Worm (Caenorhabditis elegans) whole organism, L1 larva: ENCODE data around the gene clc-28.

ENCODE experiments used
- C04F5.9 ChIP-seq: sonication (generic microtip); optimal IDR thresholded peaks from 2 replicates; lab custom pipeline; 2016; ENCODE audit warnings: missing genetic modification characterization, missing compliant biosample characterization
- C34B4.2 ChIP-seq: sonication (generic microtip); optimal IDR thresholded peaks from 2 replicates; lab custom pipeline; 2017; ENCODE audit warnings: mild to moderate bottlenecking, missing genetic modification characterization, missing compliant biosample characterization
- F16B12.6 ChIP-seq: fragments of 150-350 bp; optimal IDR thresholded peaks from 2 replicates; lab custom pipeline; 2014; ENCODE audit warnings: missing biosample characterization, missing genetic modification characterization
- alr-1 ChIP-seq: fragments of 200-800 bp; sonication (Bioruptor generic); optimal IDR thresholded peaks from 2 replicates; lab custom pipeline; 2018; ENCODE audit warnings: borderline replicate concordance, mild to moderate bottlenecking, missing genetic modification characterization, missing compliant biosample characterization
- ama-1 ChIP-seq: fragments of 150-350 bp; optimal IDR thresholded peaks from 2 replicates; lab custom pipeline; 2014
- blmp-1 ChIP-seq: fragments of 150-350 bp; optimal IDR thresholded peaks from 2 replicates; lab custom pipeline; 2014; ENCODE audit warnings: missing biosample characterization, missing genetic modification characterization
- ceh-63 ChIP-seq: fragments of 200-800 bp; sonication (Bioruptor generic); optimal IDR thresholded peaks from 2 replicates; lab custom pipeline; 2018; ENCODE audit warnings: mild to moderate bottlenecking, missing genetic modification characterization, missing compliant biosample characterization
- ceh-8 ChIP-seq: fragments of 200-800 bp; sonication (Bioruptor generic); optimal IDR thresholded peaks from 2 replicates; lab custom pipeline; 2018; ENCODE audit warnings: mild to moderate bottlenecking, missing genetic modification characterization, moderate library complexity, missing compliant biosample characterization
- ceh-88 ChIP-seq: fragments of 200-800 bp; sonication (Bioruptor generic); IDR thresholded peaks from 2 replicates; pipeline ENCODE4 v1.3.6; 2022; ENCODE audit warnings: missing genetic modification characterization, missing compliant biosample characterization
- dsc-1 ChIP-seq: sonication (generic microtip); optimal IDR thresholded peaks from 2 replicates; lab custom pipeline; 2016; ENCODE audit warnings: mild to moderate bottlenecking, missing genetic modification characterization, missing compliant biosample characterization
- efl-1 ChIP-seq, 4 experiments: fragments of 150-350 bp; optimal IDR thresholded peaks in 3 of 4; peaks in 1 of 4; 1 replicate in 1 of 4; 2 replicates in 3 of 4; lab custom pipeline; 2014; ENCODE audit warnings: missing biosample characterization in 2 of 4, missing genetic modification characterization in 2 of 4, missing genetic modification reagents in 2 of 4
- efl-3 ChIP-seq: fragments of 200-800 bp; sonication (Bioruptor generic); optimal IDR thresholded peaks from 2 replicates; lab custom pipeline; 2018; ENCODE audit warnings: mild to moderate bottlenecking, missing genetic modification characterization, missing compliant biosample characterization
- egl-13 ChIP-seq: sonication (generic microtip); optimal IDR thresholded peaks from 2 replicates; lab custom pipeline; 2016; ENCODE audit warnings: missing genotype, missing genetic modification reagents, missing genetic modification characterization, missing compliant biosample characterization
- elt-3 ChIP-seq, 6 experiments: fragments of 150-350 bp in 1 of 6; sonication (generic microtip); optimal IDR thresholded peaks; 2 replicates each; lab custom pipeline; 2017 to 2018; ENCODE audit warnings: missing biosample characterization in 6 of 6, missing genetic modification characterization in 6 of 6, inconsistent platforms in 1 of 6
- fkh-10 ChIP-seq: sonication (generic microtip); optimal IDR thresholded peaks from 2 replicates; lab custom pipeline; 2017; ENCODE audit warnings: missing biosample characterization, missing genetic modification reagents, missing genetic modification characterization
- fkh-4 ChIP-seq: sonication (generic microtip); optimal IDR thresholded peaks from 2 replicates; lab custom pipeline; 2016; ENCODE audit warnings: missing compliant biosample characterization, missing genetic modification characterization, borderline replicate concordance
- fkh-8 ChIP-seq: sonication (generic microtip); optimal IDR thresholded peaks from 2 replicates; lab custom pipeline; 2016; ENCODE audit warnings: mild to moderate bottlenecking, missing genetic modification characterization, missing compliant biosample characterization
- grh-1 ChIP-seq: fragments of 200-800 bp; sonication (Bioruptor generic); IDR thresholded peaks from 2 replicates; pipeline ENCODE4 v1.3.6; 2022; ENCODE audit warnings: missing genetic modification reagents, missing genetic modification characterization, missing compliant biosample characterization
- hlh-17 ChIP-seq: fragments of 200-800 bp; sonication (Bioruptor generic); optimal IDR thresholded peaks from 2 replicates; lab custom pipeline; 2018; ENCODE audit warnings: missing genetic modification characterization, mild to moderate bottlenecking, missing compliant biosample characterization, moderate library complexity, borderline replicate concordance
- irx-1 ChIP-seq: sonication (generic microtip); optimal IDR thresholded peaks from 2 replicates; lab custom pipeline; 2016; ENCODE audit warnings: missing genetic modification characterization, missing compliant biosample characterization
- isw-1 ChIP-seq: fragments of 200-800 bp; sonication (Bioruptor generic); IDR thresholded peaks from 2 replicates; pipeline ENCODE4 v1.3.6; 2022; ENCODE audit warnings: missing genetic modification characterization, missing compliant biosample characterization
- jun-1 ChIP-seq: fragments of 150-350 bp; optimal IDR thresholded peaks from 2 replicates; lab custom pipeline; 2014; ENCODE audit warnings: missing biosample characterization, missing genetic modification reagents, missing genetic modification characterization
- lin-14 ChIP-seq: fragments of 200-800 bp; sonication (Bioruptor generic); optimal IDR thresholded peaks from 2 replicates; lab custom pipeline; 2018; ENCODE audit warnings: mild to moderate bottlenecking, missing genetic modification characterization, moderate library complexity, missing compliant biosample characterization
- lin-15B ChIP-seq: fragments of 150-350 bp; sonication (generic microtip); optimal IDR thresholded peaks from 3 replicates; lab custom pipeline; 2014; ENCODE audit warnings: missing biosample characterization, missing genetic modification characterization
- lin-35 ChIP-seq, 2 experiments: fragments of 150-350 bp; optimal IDR thresholded peaks; 2 replicates each; lab custom pipeline; 2014; ENCODE audit warnings: missing biosample characterization in 2 of 2, missing genetic modification characterization in 2 of 2, missing genetic modification reagents in 2 of 2
- lin-39 ChIP-seq: fragments of 150-350 bp; optimal IDR thresholded peaks from 2 replicates; lab custom pipeline; 2014; ENCODE audit warnings: missing biosample characterization, missing genetic modification reagents, missing genetic modification characterization
- lsy-2 ChIP-seq, 2 experiments: fragments of 150-350 bp; optimal IDR thresholded peaks; 2 replicates each; lab custom pipeline; 2014; ENCODE audit warnings: missing biosample characterization in 2 of 2, missing genetic modification characterization in 2 of 2
- mdl-1 ChIP-seq, 2 experiments: fragments of 150-350 bp; optimal IDR thresholded peaks; 2 replicates each; lab custom pipeline; 2014 to 2017; ENCODE audit warnings: missing biosample characterization in 2 of 2, missing genetic modification characterization in 2 of 2, inconsistent platforms in 1 of 2
- nhr-19 ChIP-seq: fragments of 200-800 bp; sonication (Bioruptor generic); conservative IDR thresholded peaks from 2 replicates; pipeline ENCODE4 v1.3.6; 2022; ENCODE audit warnings: missing genetic modification characterization, missing compliant biosample characterization
- nhr-20 ChIP-seq: sonication (generic microtip); optimal IDR thresholded peaks from 2 replicates; lab custom pipeline; 2016; ENCODE audit warnings: mild to moderate bottlenecking, missing genetic modification characterization, missing compliant biosample characterization
- nhr-237 ChIP-seq: fragments of 150-350 bp; optimal IDR thresholded peaks from 2 replicates; lab custom pipeline; 2014; ENCODE audit warnings: missing biosample characterization, missing genetic modification characterization
- nhr-28 ChIP-seq: fragments of 150-350 bp; optimal IDR thresholded peaks from 2 replicates; lab custom pipeline; 2014; ENCODE audit warnings: missing biosample characterization, missing genetic modification characterization
- nhr-47 ChIP-seq: sonication (generic microtip); optimal IDR thresholded peaks from 2 replicates; lab custom pipeline; 2016; ENCODE audit warnings: mild to moderate bottlenecking, missing genetic modification characterization, moderate library complexity, missing compliant biosample characterization
- nhr-76 ChIP-seq: sonication (generic microtip); optimal IDR thresholded peaks from 2 replicates; lab custom pipeline; 2017; ENCODE audit warnings: missing biosample characterization, missing genetic modification characterization
- nhr-77 ChIP-seq: fragments of 150-350 bp; optimal IDR thresholded peaks from 2 replicates; lab custom pipeline; 2014; ENCODE audit warnings: missing biosample characterization, missing genetic modification characterization
- nhr-84 ChIP-seq: sonication (generic microtip); optimal IDR thresholded peaks from 2 replicates; lab custom pipeline; 2017; ENCODE audit warnings: missing biosample characterization, missing genetic modification characterization
- pqm-1 ChIP-seq: sonication (generic microtip); optimal IDR thresholded peaks from 3 replicates; lab custom pipeline; 2017; ENCODE audit warnings: missing biosample characterization, missing genetic modification characterization
- skn-1 ChIP-seq: fragments of 150-350 bp; optimal IDR thresholded peaks from 2 replicates; lab custom pipeline; 2014; ENCODE audit warnings: missing biosample characterization, missing genetic modification characterization
- snpc-4 ChIP-seq: fragments of 150-350 bp; optimal IDR thresholded peaks from 2 replicates; lab custom pipeline; 2014; ENCODE audit warnings: missing biosample characterization, missing genetic modification characterization
- snu-23 ChIP-seq: sonication (generic microtip); optimal IDR thresholded peaks from 2 replicates; lab custom pipeline; 2016; ENCODE audit warnings: missing genetic modification characterization, missing compliant biosample characterization
- sox-4 ChIP-seq: sonication (generic microtip); optimal IDR thresholded peaks from 2 replicates; lab custom pipeline; 2016; ENCODE audit warnings: missing genetic modification characterization, missing compliant biosample characterization
- sup-37 ChIP-seq: fragments of 200-800 bp; sonication (Bioruptor generic); optimal IDR thresholded peaks from 2 replicates; lab custom pipeline; 2018; ENCODE audit warnings: mild to moderate bottlenecking, missing genetic modification characterization, missing compliant biosample characterization
- swsn-7 ChIP-seq: sonication (generic microtip); optimal IDR thresholded peaks from 2 replicates; lab custom pipeline; 2016; ENCODE audit warnings: missing genetic modification characterization, missing compliant biosample characterization
- tbx-2 ChIP-seq: sonication (generic microtip); optimal IDR thresholded peaks from 2 replicates; lab custom pipeline; 2016; ENCODE audit warnings: missing genetic modification characterization, missing compliant biosample characterization
- tlp-1 ChIP-seq: fragments of 150-350 bp; optimal IDR thresholded peaks from 2 replicates; lab custom pipeline; 2014; ENCODE audit warnings: missing biosample characterization, missing genetic modification characterization
- unc-130 ChIP-seq: fragments of 150-350 bp; optimal IDR thresholded peaks from 2 replicates; lab custom pipeline; 2017; ENCODE audit warnings: missing biosample characterization, missing genetic modification characterization, inconsistent platforms
- unc-86 ChIP-seq: sonication (generic microtip); optimal IDR thresholded peaks from 2 replicates; lab custom pipeline; 2016; ENCODE audit warnings: missing genetic modification characterization, missing compliant biosample characterization
- unc-98 ChIP-seq: fragments of 200-800 bp; sonication (Bioruptor generic); IDR thresholded peaks from 2 replicates; pipeline ENCODE4 v1.3.6; 2022; ENCODE audit warnings: missing genetic modification characterization, missing compliant biosample characterization
- vab-15 ChIP-seq: sonication (generic microtip); optimal IDR thresholded peaks from 2 replicates; lab custom pipeline; 2017; ENCODE audit warnings: missing genotype, mild to moderate bottlenecking, missing genetic modification characterization, missing compliant biosample characterization
- xbp-1 ChIP-seq: sonication (generic microtip); optimal IDR thresholded peaks from 2 replicates; lab custom pipeline; 2016; ENCODE audit warnings: missing genetic modification characterization, missing compliant biosample characterization
- zip-4 ChIP-seq: fragments of 200-800 bp; sonication (Bioruptor generic); optimal IDR thresholded peaks from 2 replicates; lab custom pipeline; 2018; ENCODE audit warnings: mild to moderate bottlenecking, missing genetic modification characterization, moderate library complexity, missing compliant biosample characterization
- ztf-11 ChIP-seq, 2 experiments: sonication (generic microtip); optimal IDR thresholded peaks; 2 replicates each; lab custom pipeline; 2016 to 2017; ENCODE audit warnings: missing genetic modification characterization in 2 of 2, missing biosample characterization in 1 of 2, missing compliant biosample characterization in 1 of 2
- ztf-4 ChIP-seq: fragments of 150-350 bp; optimal IDR thresholded peaks from 2 replicates; lab custom pipeline; 2014; ENCODE audit warnings: missing biosample characterization, missing genetic modification characterization

clc-28 gene

DNA sequence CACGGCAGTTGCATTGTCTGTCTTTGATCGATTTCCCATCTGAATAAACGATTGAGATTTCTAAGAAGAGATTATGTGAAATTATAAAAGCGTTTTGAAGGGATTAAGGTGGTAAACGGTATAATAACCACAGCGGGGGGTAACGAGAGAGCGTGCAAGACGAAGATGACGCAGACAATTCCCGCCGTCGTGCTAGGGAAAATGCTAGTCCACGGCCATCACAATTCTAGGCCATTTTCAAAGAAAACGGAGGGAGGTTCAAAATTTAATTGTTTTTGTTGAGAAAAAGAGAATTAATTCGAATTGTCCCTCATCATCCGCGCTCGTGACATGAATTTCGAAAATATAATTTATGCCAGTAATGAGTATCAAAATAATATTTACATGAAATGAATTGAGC is 20.2 kb downstream of the clc-28 start, which contains the start of gene F10E9.11:
Gene F10E9.11 (minus strand): TSS at position 161 of the 400 bp plus-strand sequence.
- peak; percentile 76 for TF ChIP-seq isw-1 (GFP tag; lab: Robert Waterston, UW)
- peak in 1 of 2 experiments; percentile 91 for TF ChIP-seq ztf-11 (tag; optimal IDR thresholded peaks at IDR 0.05; lab: Kevin White, UChicago)
- peak; percentile 62 for TF ChIP-seq ama-1
- no peak for TF ChIP-seq alr-1 (tag; lab: Kevin White, UChicago)
- peak; percentile 45 for TF ChIP-seq ceh-8 (GFP tag; lab: Kevin White, UChicago)
- peak; percentile 92 for TF ChIP-seq tbx-2
- TF ChIP-seq efl-1 (optimal IDR thresholded peaks at IDR 0.05; lab: Kevin White, UChicago), result peak; percentile 97 to 99
- TF ChIP-seq efl-1 (GFP tag; optimal IDR thresholded peaks at IDR 0.05 in 1 of 2; lab: Kevin White, UChicago), result peak; percentile 96 to 99
- no peak; the same call in 1 of the 2 replicates for TF ChIP-seq grh-1 (GFP tag; lab: Robert Waterston, UW)
- peak; percentile 96 for TF ChIP-seq fkh-4 (tag; lab: Kevin White, UChicago)
- TF ChIP-seq hlh-17 (GFP tag; lab: Kevin White, UChicago), result no peak
- TF ChIP-seq tlp-1 (tag; lab: Kevin White, UChicago), result no peak
- TF ChIP-seq C34B4.2 (tag; lab: Kevin White, UChicago), result no peak
- TF ChIP-seq pqm-1 (tag; lab: Kevin White, UChicago), result no peak
- TF ChIP-seq zip-4, result peak; percentile 48
- TF ChIP-seq sup-37 (GFP tag; lab: Kevin White, UChicago), result no peak
- TF ChIP-seq unc-86 (tag; lab: Kevin White, UChicago), result peak; percentile 74
- TF ChIP-seq elt-3 (tag; optimal IDR thresholded peaks at IDR 0.05; lab: Kevin White, UChicago), result peak in 3 of 6 experiments; percentile 25 to 52 (median 28)
- TF ChIP-seq F16B12.6, result peak; percentile 67
- TF ChIP-seq lin-14 (GFP tag; lab: Kevin White, UChicago), result peak; percentile 85
- peak; percentile 36 for TF ChIP-seq nhr-77 (tag; lab: Kevin White, UChicago)
- no peak for TF ChIP-seq nhr-28
- peak; percentile 84 for TF ChIP-seq nhr-19 (GFP tag; lab: Robert Waterston, UW)
- no peak for TF ChIP-seq nhr-84 (tag; lab: Kevin White, UChicago)
- TF ChIP-seq sox-4, result peak; percentile 91
- no peak for TF ChIP-seq lin-15B (tag; lab: Kevin White, UChicago)
- peak; percentile 91 for TF ChIP-seq snu-23 (GFP tag; lab: Kevin White, UChicago)
- peak; percentile 53; the same call in 1 of the 2 replicates for TF ChIP-seq ceh-88 (GFP tag; lab: Robert Waterston, UW)
- TF ChIP-seq fkh-8, result peak; percentile 86
- peak; percentile 91 for TF ChIP-seq irx-1 (tag; lab: Kevin White, UChicago)
- TF ChIP-seq swsn-7 (tag; lab: Kevin White, UChicago), result peak; percentile 85
- TF ChIP-seq xbp-1, result peak; percentile 85
- TF ChIP-seq efl-3 (GFP tag; lab: Kevin White, UChicago), result no peak
- TF ChIP-seq vab-15 (tag; lab: Kevin White, UChicago), result peak; percentile 85
- TF ChIP-seq blmp-1 (tag; lab: Kevin White, UChicago), result peak; percentile 69
- peak; percentile 98 for TF ChIP-seq lin-35 (GFP tag; optimal IDR thresholded peaks at IDR 0.05; lab: Kevin White, UChicago)
- TF ChIP-seq nhr-47 (tag; lab: Kevin White, UChicago), result peak; percentile 94
- TF ChIP-seq unc-98 (GFP tag; lab: Robert Waterston, UW), result peak; percentile 76
- peak; percentile 88 to 92 for TF ChIP-seq lsy-2 (tag; optimal IDR thresholded peaks at IDR 0.05; lab: Kevin White, UChicago)
- TF ChIP-seq nhr-237 (tag; lab: Kevin White, UChicago), result peak; percentile 2
- peak; percentile 51 for TF ChIP-seq snpc-4
- TF ChIP-seq nhr-20, result peak; percentile 86
- no peak for TF ChIP-seq ceh-63 (GFP tag; lab: Kevin White, UChicago)
- peak; percentile 57 for TF ChIP-seq ztf-4 (tag; lab: Kevin White, UChicago)
- TF ChIP-seq dsc-1 (tag; lab: Kevin White, UChicago), result peak; percentile 92
- TF ChIP-seq egl-13 (tag; lab: Kevin White, UChicago), result peak; percentile 82
- no peak for TF ChIP-seq nhr-76 (tag; lab: Kevin White, UChicago)
- TF ChIP-seq unc-130 (tag; lab: Kevin White, UChicago), result peak; percentile 74
- peak; percentile 76 for TF ChIP-seq jun-1 (tag; lab: Kevin White, UChicago)
- TF ChIP-seq mdl-1 (tag; optimal IDR thresholded peaks at IDR 0.05; lab: Kevin White, UChicago), result peak in 1 of 2 experiments; percentile 62
- peak; percentile 74 for TF ChIP-seq C04F5.9 (tag; lab: Kevin White, UChicago)
- TF ChIP-seq fkh-10, result peak; percentile 26
- TF ChIP-seq skn-1, result peak; percentile 76
- TF ChIP-seq lin-39 (tag; lab: Kevin White, UChicago), result peak; percentile 49
